Worm (Caenorhabditis elegans) whole organism, late embryonic: ENCODE measurements around the gene T26G10.3.
A peak's percentile ranks its signal among the peaks of the same experiment; 100 is the strongest.
"Not testable (repeated sequence)": the region's sequence is repeated elsewhere in the genome, so short reads cannot be mapped to it uniquely, and the experiment has no call there.

Source experiments
- K02D7.2 ChIP-seq: sonication (generic microtip); optimal IDR thresholded peaks from 2 replicates; lab custom pipeline; 2017; ENCODE audit warnings: mild to moderate bottlenecking, missing genetic modification characterization, missing compliant biosample characterization
- ceh-2 ChIP-seq: sonication (generic microtip); optimal IDR thresholded peaks from 2 replicates; lab custom pipeline; 2016; ENCODE audit warnings: missing genotype, missing genetic modification characterization, missing compliant biosample characterization
- ceh-31 ChIP-seq: sonication (generic microtip); optimal IDR thresholded peaks from 2 replicates; lab custom pipeline; 2016; ENCODE audit warnings: missing genetic modification characterization, missing compliant biosample characterization
- ceh-45 ChIP-seq: fragments of 200-800 bp; sonication (Bioruptor generic); IDR thresholded peaks from 2 replicates; pipeline ENCODE4 v1.3.6; 2022; ENCODE audit warnings: missing genetic modification reagents, missing genetic modification characterization, missing compliant biosample characterization
- che-1 ChIP-seq: sonication (generic microtip); optimal IDR thresholded peaks from 2 replicates; lab custom pipeline; 2016; ENCODE audit warnings: mild to moderate bottlenecking, missing genetic modification characterization, missing compliant biosample characterization
- elt-2 ChIP-seq: sonication (generic microtip); optimal IDR thresholded peaks from 2 replicates; lab custom pipeline; 2016; ENCODE audit warnings: missing genetic modification reagents, missing genetic modification characterization, missing compliant biosample characterization
- fax-1 ChIP-seq: sonication (generic microtip); optimal IDR thresholded peaks from 2 replicates; lab custom pipeline; 2016; ENCODE audit warnings: missing genotype, missing genetic modification characterization, missing compliant biosample characterization
- gmeb-2 ChIP-seq: sonication (generic microtip); optimal IDR thresholded peaks from 2 replicates; lab custom pipeline; 2016; ENCODE audit warnings: missing genetic modification characterization, inconsistent platforms, missing compliant biosample characterization
- hlh-6 ChIP-seq: sonication (generic microtip); optimal IDR thresholded peaks from 2 replicates; lab custom pipeline; 2016; ENCODE audit warnings: missing genotype, missing genetic modification characterization, missing compliant biosample characterization
- lin-11 ChIP-seq: fragments of 200-800 bp; sonication (Bioruptor generic); optimal IDR thresholded peaks from 2 replicates; lab custom pipeline; 2018; ENCODE audit warnings: mild to moderate bottlenecking, missing genetic modification characterization, missing compliant biosample characterization
- madf-2 ChIP-seq: sonication (generic microtip); optimal IDR thresholded peaks from 2 replicates; lab custom pipeline; 2017; ENCODE audit warnings: missing genetic modification characterization, missing compliant biosample characterization
- mec-3 ChIP-seq: sonication (generic microtip); optimal IDR thresholded peaks from 2 replicates; lab custom pipeline; 2016; ENCODE audit warnings: borderline replicate concordance, missing genetic modification characterization, missing compliant biosample characterization
- nfya-1 ChIP-seq: sonication (generic microtip); optimal IDR thresholded peaks from 2 replicates; lab custom pipeline; 2017; ENCODE audit warnings: missing genetic modification characterization, mild to moderate bottlenecking, missing compliant biosample characterization, antibody characterized with exemption, moderate library complexity
- pax-1 ChIP-seq: fragments of 150-350 bp; optimal IDR thresholded peaks from 2 replicates; lab custom pipeline; 2014; ENCODE audit warnings: missing biosample characterization, missing genetic modification characterization
- pha-2 ChIP-seq: sonication (generic microtip); optimal IDR thresholded peaks from 2 replicates; lab custom pipeline; 2017; ENCODE audit warnings: mild to moderate bottlenecking, missing genetic modification characterization, missing compliant biosample characterization
- pha-4 ChIP-seq: fragments of 150-350 bp; optimal IDR thresholded peaks from 2 replicates; lab custom pipeline; 2018; ENCODE audit warnings: missing biosample characterization, missing genetic modification reagents, missing genetic modification characterization
- rnt-1 ChIP-seq: sonication (generic microtip); optimal IDR thresholded peaks from 2 replicates; lab custom pipeline; 2016; ENCODE audit warnings: missing genetic modification characterization, missing compliant biosample characterization
- sox-4 ChIP-seq: sonication (generic microtip); optimal IDR thresholded peaks from 2 replicates; lab custom pipeline; 2017; ENCODE audit warnings: mild to moderate bottlenecking, missing genetic modification characterization, inconsistent platforms, missing compliant biosample characterization
- syd-9 ChIP-seq: sonication (generic microtip); optimal IDR thresholded peaks from 2 replicates; lab custom pipeline; 2016; ENCODE audit warnings: mild to moderate bottlenecking, missing genetic modification characterization, moderate library complexity, missing compliant biosample characterization
- tbx-2 ChIP-seq: sonication (generic microtip); optimal IDR thresholded peaks from 2 replicates; lab custom pipeline; 2016; ENCODE audit warnings: missing genetic modification characterization, missing compliant biosample characterization
- unc-3 ChIP-seq, 2 experiments: fragments of 200-800 bp in 1 of 2; sonication (Bioruptor generic) in 1 of 2; sonication (generic microtip) in 1 of 2; conservative IDR thresholded peaks in 1 of 2; optimal IDR thresholded peaks in 1 of 2; 2 replicates each; pipeline versions ENCODE4 v1.3.6 to Lab custom; 2016 to 2022; ENCODE audit warnings: missing compliant biosample characterization in 2 of 2, missing genetic modification characterization in 2 of 2, missing genetic modification reagents in 1 of 2
- unc-42 ChIP-seq: sonication (generic microtip); optimal IDR thresholded peaks from 2 replicates; lab custom pipeline; 2016; ENCODE audit warnings: missing genotype, missing genetic modification characterization, missing compliant biosample characterization
- zip-5 ChIP-seq: sonication (generic microtip); optimal IDR thresholded peaks from 2 replicates; lab custom pipeline; 2016; ENCODE audit warnings: missing genetic modification characterization, missing compliant biosample characterization

The T26G10.3 gene

ce11 chrIII:9426301-9426700 lies 13.1 kb upstream of the T26G10.3 start, which contains the start of gene T26G10.5:
Gene T26G10.5 (minus strand): TSS chrIII:9426401.
- TF ChIP-seq tbx-2 (tag; lab: Kevin White, UChicago) (no peak), rnt-1 (tag; lab: Kevin White, UChicago) (no peak)

ce11 chrIII:9420231-9420630 lies 7.0 kb upstream of the T26G10.3 start, which contains the start of gene T26G10.4:
Gene T26G10.4 (plus strand): TSS chrIII:9420531.
- not testable (repeated sequence) for TF ChIP-seq che-1 (tag; lab: Kevin White, UChicago); madf-2 (tag; lab: Kevin White, UChicago); unc-42

ce11 chrIII:9408304-9408703 lies 4.9 kb downstream of the T26G10.3 start:
- TF ChIP-seq ceh-31 = peak; percentile 49

- TF ChIP-seq ceh-2 (tag; lab: Kevin White, UChicago) (no peak), nfya-1 (tag; lab: Kevin White, UChicago) (peak; percentile 13), gmeb-2 (no peak), unc-42 (peak; percentile 9), elt-2 (tag; lab: Kevin White, UChicago) (peak; percentile 20), ceh-31 (peak; percentile 4)
Observed at ce11 chrIII:9406600-9406999, 6.6 kb downstream of the T26G10.3 start, which contains the start of gene T26G10.1. Gene T26G10.1 (minus strand): TSS chrIII:9406641.

- TF ChIP-seq syd-9 (tag; lab: Kevin White, UChicago) = no peak
- no peak for TF ChIP-seq K02D7.2 (tag; lab: Kevin White, UChicago)
- no peak for TF ChIP-seq pha-2 (tag; lab: Kevin White, UChicago)
- TF ChIP-seq, all 69 proteins: peak for 0
Observed at ce11 chrIII:9401036-9401435, 12.2 kb downstream of the T26G10.3 start, which contains the start of gene nlp-48. Gene nlp-48 (minus strand): TSS chrIII:9401136.

- TF ChIP-seq ceh-45 (GFP tag; lab: Robert Waterston, UW) = no peak
- TF ChIP-seq nfya-1 (tag; lab: Kevin White, UChicago) = peak; percentile 31
Observed at ce11 chrIII:9393114-9393780, 20.0 kb downstream of the T26G10.3 start, which contains the start of the genes gpr-2 and rgr-1. Gene gpr-2 (minus strand): TSS chrIII:9393164. Gene rgr-1 (plus strand): TSS chrIII:9393730.

- TF ChIP-seq zip-5 (tag; lab: Kevin White, UChicago) (no peak), sox-4 (tag; lab: Kevin White, UChicago) (no peak), lin-11 (no peak), madf-2 (tag; lab: Kevin White, UChicago) (no peak)
Observed at ce11 chrIII:9390924-9391323, 22.3 kb downstream of the T26G10.3 start.

ce11 chrIII:9390007-9390406 lies 23.2 kb downstream of the T26G10.3 start, which contains the start of gene slc-17.2:
Gene slc-17.2 (minus strand): TSS chrIII:9390107.
- no peak for TF ChIP-seq pax-1 (tag; lab: Kevin White, UChicago)
- no peak for TF ChIP-seq nfya-1 (tag; lab: Kevin White, UChicago)
- TF ChIP-seq pha-4 (tag; lab: Kevin White, UChicago) = no peak
- no peak for TF ChIP-seq fax-1 (tag; lab: Kevin White, UChicago)
- TF ChIP-seq tbx-2 (tag; lab: Kevin White, UChicago) = no peak
- no peak for TF ChIP-seq mec-3 (tag; lab: Kevin White, UChicago)
- TF ChIP-seq gmeb-2 = no peak
- no peak for TF ChIP-seq madf-2 (tag; lab: Kevin White, UChicago)
- no peak for TF ChIP-seq hlh-6
- TF ChIP-seq syd-9 (tag; lab: Kevin White, UChicago) = no peak
- TF ChIP-seq unc-3 (GFP tag; conservative IDR thresholded peaks at IDR 0.05; lab: Robert Waterston, UW) = no peak
- no peak for TF ChIP-seq unc-3 (tag; optimal IDR thresholded peaks at IDR 0.05; lab: Kevin White, UChicago)
- TF ChIP-seq, all 69 proteins: peak for 0
